Worm (Caenorhabditis elegans) whole organism, late embryonic: ENCODE results near the gene F09D12.2.

Experiments
- T23F11.4 ChIP-seq: fragments of 200-800 bp; sonication (Bioruptor generic); optimal IDR thresholded peaks from 2 replicates; lab custom pipeline; 2018; ENCODE audit warnings: mild to moderate bottlenecking, missing genetic modification characterization, missing compliant biosample characterization
- fkh-10 ChIP-seq: fragments of 150-350 bp; optimal IDR thresholded peaks from 2 replicates; lab custom pipeline; 2014; ENCODE audit warnings: missing biosample characterization, missing genetic modification reagents, missing genetic modification characterization
- odd-2 ChIP-seq: sonication (generic microtip); optimal IDR thresholded peaks from 2 replicates; lab custom pipeline; 2017; ENCODE audit warnings: antibody characterized with exemption, mild to moderate bottlenecking, missing genetic modification characterization, missing compliant biosample characterization
- pha-2 ChIP-seq: sonication (generic microtip); optimal IDR thresholded peaks from 2 replicates; lab custom pipeline; 2017; ENCODE audit warnings: mild to moderate bottlenecking, missing genetic modification characterization, missing compliant biosample characterization
- pha-4 ChIP-seq: fragments of 150-350 bp; optimal IDR thresholded peaks from 2 replicates; lab custom pipeline; 2018; ENCODE audit warnings: missing biosample characterization, missing genetic modification reagents, missing genetic modification characterization
- zip-5 ChIP-seq: sonication (generic microtip); optimal IDR thresholded peaks from 2 replicates; lab custom pipeline; 2016; ENCODE audit warnings: missing genetic modification characterization, missing compliant biosample characterization

- no peak for TF ChIP-seq fkh-10 (GFP tag; lab: Kevin White, UChicago)
- no peak for TF ChIP-seq pha-2 (tag; lab: Kevin White, UChicago)
- no peak for TF ChIP-seq zip-5
- no peak for TF ChIP-seq pha-4 (tag; lab: Kevin White, UChicago)
- TF ChIP-seq T23F11.4: no peak
- no peak for TF ChIP-seq odd-2 (tag; lab: Kevin White, UChicago)
Measured at ce11 chrIV:3436021-3436420, 8.0 kb downstream of the F09D12.2 start, which contains the start of gene srz-32.
